Fruit fly (Drosophila melanogaster) whole organism, embryonic: Measurements from ENCODE around the gene CG34429.

Source experiments
- Abd-B ChIP-seq: fragments of 200-800 bp; sonication (Bioruptor generic); optimal IDR thresholded peaks from 2 replicates; lab custom pipeline; 2018; ENCODE audit warnings: missing biosample characterization, mild to moderate bottlenecking, missing genetic modification characterization, moderate library complexity
- CG15601 ChIP-seq: fragments of 200-800 bp; sonication (Bioruptor generic); optimal IDR thresholded peaks from 3 replicates; lab custom pipeline; 2019; ENCODE audit warnings: missing biosample characterization, mild to moderate bottlenecking, missing genetic modification characterization, moderate library complexity
- CG4854 ChIP-seq: fragments of 200-800 bp; sonication (Bioruptor generic); optimal IDR thresholded peaks from 2 replicates; lab custom pipeline; 2016; ENCODE audit warnings: missing biosample characterization, missing genetic modification characterization, inconsistent platforms
- CG8478 ChIP-seq: fragments of >200 bp; optimal IDR thresholded peaks from 2 replicates; lab custom pipeline; 2018
- HLH4C ChIP-seq: fragments of 200-800 bp; sonication (Bioruptor generic); IDR thresholded peaks from 3 replicates; pipeline ENCODE4 v1.3.6; 2022; ENCODE audit warnings: missing biosample characterization, missing genetic modification characterization; ENCODE audit not compliant: partially characterized antibody
- Ravus ChIP-seq: fragments of 200-800 bp; sonication (Bioruptor generic); IDR thresholded peaks from 2 replicates; pipeline ENCODE4 v1.3.6; 2022; ENCODE audit warnings: missing biosample characterization, missing genetic modification characterization
- ara ChIP-seq: fragments of 200-800 bp; sonication (Bioruptor generic); IDR thresholded peaks from 2 replicates; pipeline ENCODE4 v1.3.6; 2022; ENCODE audit warnings: missing biosample characterization, missing genetic modification characterization
- danr ChIP-seq: fragments of 200-800 bp; sonication (Bioruptor generic); IDR thresholded peaks from 2 replicates; pipeline ENCODE4 v1.3.6; 2022; ENCODE audit warnings: missing biosample characterization, missing genetic modification characterization
- fu2 ChIP-seq: fragments of 200-800 bp; sonication (Bioruptor generic); optimal IDR thresholded peaks from 2 replicates; lab custom pipeline; 2016; ENCODE audit warnings: missing biosample characterization, missing genetic modification characterization
- trh ChIP-seq: fragments of 200-800 bp; sonication (Bioruptor generic); optimal IDR thresholded peaks from 2 replicates; lab custom pipeline; 2016; ENCODE audit warnings: missing biosample characterization, missing genetic modification characterization
- tx ChIP-seq: fragments of 200-800 bp; sonication (Bioruptor generic); optimal IDR thresholded peaks from 2 replicates; lab custom pipeline; 2016; ENCODE audit warnings: missing biosample characterization, missing genetic modification characterization

DNA sequence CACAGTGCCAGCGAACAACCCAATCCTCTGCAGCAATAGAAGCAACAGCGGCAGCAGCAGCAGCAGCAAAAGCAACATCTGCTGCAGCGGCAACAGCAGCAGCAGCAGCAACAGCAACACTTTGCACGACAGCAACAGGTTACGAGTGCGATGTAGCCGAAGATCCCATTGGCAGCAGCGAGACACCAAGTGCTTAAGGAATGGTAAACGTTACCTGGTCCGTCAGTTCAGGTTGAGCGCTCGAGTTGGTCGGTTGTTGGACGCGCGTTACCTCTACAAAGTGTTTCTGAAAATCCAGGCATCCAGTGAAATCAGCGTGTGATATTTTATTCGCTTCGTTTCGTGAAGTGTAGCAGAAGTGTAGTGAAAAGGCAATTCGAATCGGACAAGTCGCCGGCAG is 34.1 kb upstream of the CG34429 start, which contains the start of gene CG17672:
- no peak for TF ChIP-seq danr (GFP tag; lab: Robert Waterston, UW)
- TF ChIP-seq trh (GFP tag; lab: Kevin White, UChicago) = no peak
- no peak for TF ChIP-seq fu2
- 0 out of 2 replicates have a peak, but pooled peaks have one; percentile 41 for TF ChIP-seq ara
- TF ChIP-seq HLH4C = no peak
- TF ChIP-seq CG15601 (tag; lab: Kevin White, UChicago) = no peak
- TF ChIP-seq Ravus (GFP tag; lab: Robert Waterston, UW) = no peak
- no peak for TF ChIP-seq Abd-B
- no peak for TF ChIP-seq CG4854
- TF ChIP-seq CG8478 (lab: Kevin White, UChicago) = peak; percentile 71
- no peak for TF ChIP-seq tx
